Fruit fly (Drosophila melanogaster): ENCODE measurements around the gene rtp.

The rtp gene

dm6 chr3R:5215334-5216307 is 21.5 kb downstream of the rtp start:
- TF ChIP-seq Myc (optimal IDR thresholded peaks at IDR 0.05), result no peak

dm6 chr3R:5214162-5214916 is 22.8 kb downstream of the rtp start:
- TF ChIP-seq Sin3A (optimal IDR thresholded peaks at IDR 0.05) (no peak), ttk (optimal IDR thresholded peaks at IDR 0.05) (no peak), insv (optimal IDR thresholded peaks at IDR 0.05) (no peak), h (optimal IDR thresholded peaks at IDR 0.05) (no peak)

- TF ChIP-seq h (optimal IDR thresholded peaks at IDR 0.05) (no peak), Sin3A (optimal IDR thresholded peaks at IDR 0.05) (no peak), Myc (optimal IDR thresholded peaks at IDR 0.05) (no peak), psq (optimal IDR thresholded peaks at IDR 0.05) (no peak), insv (optimal IDR thresholded peaks at IDR 0.05) (no peak), ttk (optimal IDR thresholded peaks at IDR 0.05) (no peak)
Measured at dm6 chr3R:5213309-5213708, 23.8 kb downstream of the rtp start.

- TF ChIP-seq insv (optimal IDR thresholded peaks at IDR 0.05), result no peak
- no peak for TF ChIP-seq h (optimal IDR thresholded peaks at IDR 0.05)
- no peak for TF ChIP-seq psq (optimal IDR thresholded peaks at IDR 0.05)
- TF ChIP-seq Sin3A (optimal IDR thresholded peaks at IDR 0.05), result no peak
- no peak for TF ChIP-seq Myc (optimal IDR thresholded peaks at IDR 0.05)
- TF ChIP-seq ttk (optimal IDR thresholded peaks at IDR 0.05), result no peak
Measured at dm6 chr3R:5212759-5213053, 24.4 kb downstream of the rtp start.

- no peak for TF ChIP-seq psq (optimal IDR thresholded peaks at IDR 0.05)
- no peak for TF ChIP-seq ttk (optimal IDR thresholded peaks at IDR 0.05)
- no peak for TF ChIP-seq Sin3A (optimal IDR thresholded peaks at IDR 0.05)
- TF ChIP-seq insv (optimal IDR thresholded peaks at IDR 0.05), result no peak
- no peak for TF ChIP-seq h (optimal IDR thresholded peaks at IDR 0.05)
- TF ChIP-seq Myc (optimal IDR thresholded peaks at IDR 0.05), result no peak
Measured at dm6 chr3R:5211901-5212758, 25.0 kb downstream of the rtp start.

dm6 chr3R:5211401-5211800 is 25.7 kb downstream of the rtp start:
- no peak for TF ChIP-seq h (optimal IDR thresholded peaks at IDR 0.05)
- TF ChIP-seq ttk (optimal IDR thresholded peaks at IDR 0.05), result no peak
- no peak for TF ChIP-seq Myc (optimal IDR thresholded peaks at IDR 0.05)
- TF ChIP-seq Sin3A (optimal IDR thresholded peaks at IDR 0.05), result no peak
- no peak for TF ChIP-seq psq (optimal IDR thresholded peaks at IDR 0.05)
- no peak for TF ChIP-seq insv (optimal IDR thresholded peaks at IDR 0.05)

dm6 chr3R:5209481-5209880 is 27.6 kb downstream of the rtp start:
- TF ChIP-seq insv (optimal IDR thresholded peaks at IDR 0.05), result no peak
- TF ChIP-seq h (optimal IDR thresholded peaks at IDR 0.05), result no peak
- no peak for TF ChIP-seq psq (optimal IDR thresholded peaks at IDR 0.05)
- no peak for TF ChIP-seq Myc (optimal IDR thresholded peaks at IDR 0.05)
- no peak for TF ChIP-seq Sin3A (optimal IDR thresholded peaks at IDR 0.05)
- no peak for TF ChIP-seq ttk (optimal IDR thresholded peaks at IDR 0.05)

DNA sequence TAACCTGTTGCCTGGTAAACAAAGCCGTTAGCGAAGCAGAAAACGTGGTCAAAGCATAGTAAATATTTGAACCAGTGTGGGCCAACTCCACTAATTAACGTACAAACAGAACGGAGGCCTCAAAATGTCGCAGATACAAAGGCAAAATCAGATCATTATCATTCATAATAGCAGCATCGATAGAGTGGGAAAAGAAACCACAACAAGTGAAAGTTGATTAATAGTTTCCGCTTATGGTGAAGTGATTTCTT is 29.1 kb downstream of the rtp start:
- no peak for TF ChIP-seq h (optimal IDR thresholded peaks at IDR 0.05)
- TF ChIP-seq insv (optimal IDR thresholded peaks at IDR 0.05), result no peak
- no peak for TF ChIP-seq Sin3A (optimal IDR thresholded peaks at IDR 0.05)
- no peak for TF ChIP-seq ttk (optimal IDR thresholded peaks at IDR 0.05)
- no peak for TF ChIP-seq psq (optimal IDR thresholded peaks at IDR 0.05)
- TF ChIP-seq Myc (optimal IDR thresholded peaks at IDR 0.05), result no peak

DNA sequence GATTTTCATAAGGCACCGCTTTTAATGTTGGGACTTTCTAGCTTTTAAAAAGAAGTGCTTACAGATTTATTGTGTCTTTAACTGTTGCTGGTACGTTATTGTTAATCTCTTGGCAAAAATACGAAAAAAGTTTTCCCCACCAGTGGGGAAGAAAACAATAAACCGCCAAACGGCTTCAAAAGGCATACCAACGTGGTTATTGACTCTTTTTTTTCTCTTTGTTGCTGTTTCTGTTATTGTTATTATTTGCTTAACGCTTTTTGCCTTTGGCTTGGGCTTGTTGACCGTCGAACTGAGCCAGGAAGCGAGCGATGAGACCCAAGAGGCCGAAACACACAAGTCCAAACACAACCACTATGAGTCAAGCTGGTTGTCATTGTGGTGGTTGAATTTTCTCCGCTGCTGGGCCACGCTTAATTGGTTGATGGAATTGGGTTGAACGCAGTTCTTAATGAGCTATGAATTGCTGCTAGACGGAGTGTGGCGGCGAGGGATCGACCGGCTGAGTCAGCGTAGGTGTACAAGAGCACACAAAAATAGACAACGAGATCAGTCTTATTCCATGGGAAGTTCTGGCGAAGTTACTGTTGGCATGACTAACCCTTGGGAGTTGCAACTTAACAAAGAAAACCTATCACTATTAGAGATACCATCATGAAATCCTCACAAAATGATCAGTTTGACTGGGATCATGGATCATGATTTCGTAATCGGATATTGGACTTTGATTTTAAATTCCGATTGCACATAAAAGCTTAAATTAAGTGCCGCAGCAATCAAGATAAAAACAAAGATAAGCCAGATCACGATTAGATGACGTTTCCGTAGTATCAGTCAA is 29.6 kb downstream of the rtp start:
- TF ChIP-seq insv (optimal IDR thresholded peaks at IDR 0.05), result no peak
- TF ChIP-seq Sin3A (optimal IDR thresholded peaks at IDR 0.05), result no peak
- no peak for TF ChIP-seq Myc (optimal IDR thresholded peaks at IDR 0.05)
- TF ChIP-seq ttk (optimal IDR thresholded peaks at IDR 0.05), result no peak
- no peak for TF ChIP-seq h (optimal IDR thresholded peaks at IDR 0.05)
- TF ChIP-seq psq (optimal IDR thresholded peaks at IDR 0.05), result no peak

DNA sequence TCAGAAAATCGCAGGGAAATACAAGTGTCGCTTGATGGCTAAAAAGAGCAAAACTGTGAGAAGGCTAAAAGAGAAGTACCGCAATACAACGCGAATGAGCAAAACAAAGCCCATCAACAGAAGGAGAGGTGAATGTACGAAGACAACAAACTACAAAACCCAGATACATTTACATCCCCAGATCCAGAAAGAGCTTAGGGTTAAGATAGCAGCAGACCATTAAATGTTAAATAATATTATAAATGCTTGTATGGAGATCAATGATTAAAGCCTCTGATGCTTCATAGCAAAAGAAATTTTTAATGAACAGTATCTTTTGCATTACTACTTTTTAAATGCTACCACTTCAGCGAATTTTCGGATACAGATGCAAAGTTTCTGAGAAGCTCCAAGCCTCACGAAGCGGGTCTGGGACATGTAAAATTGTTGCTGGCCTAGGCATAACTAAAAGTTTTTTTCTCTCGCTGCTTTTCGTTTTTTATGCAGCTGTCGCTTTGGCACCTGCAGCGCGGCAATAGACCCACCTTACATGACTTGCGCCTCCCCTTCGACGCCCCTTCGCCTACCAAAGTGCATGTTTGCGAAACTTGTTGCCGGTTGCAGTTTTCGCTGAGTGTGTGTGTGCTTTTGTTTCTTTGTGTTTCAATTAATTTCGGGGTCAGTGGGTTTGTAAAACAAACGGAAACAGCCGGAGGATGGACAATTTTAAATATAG is 31.6 kb downstream of the rtp start:
- no peak for TF ChIP-seq Myc (optimal IDR thresholded peaks at IDR 0.05)
- TF ChIP-seq insv (optimal IDR thresholded peaks at IDR 0.05), result no peak
- TF ChIP-seq Sin3A (optimal IDR thresholded peaks at IDR 0.05), result no peak
- TF ChIP-seq psq (optimal IDR thresholded peaks at IDR 0.05), result no peak
- no peak for TF ChIP-seq ttk (optimal IDR thresholded peaks at IDR 0.05)
- TF ChIP-seq h (optimal IDR thresholded peaks at IDR 0.05), result no peak

DNA sequence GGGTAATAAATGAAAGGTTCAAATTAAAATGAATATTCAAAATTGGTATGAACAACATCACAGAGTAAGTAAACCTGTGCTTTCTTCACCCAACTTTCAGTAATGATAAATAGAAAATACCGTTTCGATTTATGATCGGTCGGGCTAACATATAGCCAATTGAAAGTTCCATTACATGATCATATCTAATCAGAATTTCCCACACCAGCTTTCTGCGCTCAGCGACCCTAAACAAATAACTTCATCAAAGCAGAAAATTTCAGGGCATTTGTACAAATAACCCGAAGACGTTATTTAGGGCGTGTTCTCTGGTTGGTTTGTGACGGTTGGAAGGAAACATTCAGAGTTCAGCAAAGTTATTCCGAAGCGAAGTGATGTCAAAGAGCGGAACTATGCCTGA is 33.3 kb downstream of the rtp start:
- no peak for TF ChIP-seq Myc (optimal IDR thresholded peaks at IDR 0.05)
- TF ChIP-seq ttk (optimal IDR thresholded peaks at IDR 0.05), result no peak
- TF ChIP-seq h (optimal IDR thresholded peaks at IDR 0.05), result no peak
- TF ChIP-seq Sin3A (optimal IDR thresholded peaks at IDR 0.05), result no peak
- TF ChIP-seq insv (optimal IDR thresholded peaks at IDR 0.05), result no peak
- no peak for TF ChIP-seq psq (optimal IDR thresholded peaks at IDR 0.05)
